Fruit fly (Drosophila melanogaster) S2 (cell line): ENCODE data around the gene Cpr97Ea.

Experiments
- CG8478 ChIP-seq: fragments of >200 bp; optimal IDR thresholded peaks from 2 replicates; lab custom pipeline; 2018
- CTCF ChIP-seq, 2 experiments: fragments of >200 bp; optimal IDR thresholded peaks; 2 replicates each; lab custom pipeline; 2018

Cpr97Ea gene

dm6 chr3R:27069810-27070625 lies 17.6 kb downstream of the Cpr97Ea start, which contains the start of gene spz:
TSS of gene spz (minus strand) at chr3R:27070070.
- TF ChIP-seq CTCF (optimal IDR thresholded peaks at IDR 0.05; lab: Kevin White, UChicago), result no peak
- no peak for TF ChIP-seq CG8478

dm6 chr3R:27069201-27069600 lies 18.4 kb downstream of the Cpr97Ea start:
- no peak for TF ChIP-seq CG8478
- TF ChIP-seq CTCF (optimal IDR thresholded peaks at IDR 0.05; lab: Kevin White, UChicago), result no peak

dm6 chr3R:27067362-27067761 lies 20.2 kb downstream of the Cpr97Ea start:
- no peak for TF ChIP-seq CG8478
- no peak for TF ChIP-seq CTCF (optimal IDR thresholded peaks at IDR 0.05; lab: Kevin White, UChicago)

- TF ChIP-seq CTCF (optimal IDR thresholded peaks at IDR 0.05; lab: Kevin White, UChicago) (no peak), CG8478 (no peak)
These were observed 22.4 kb downstream of the Cpr97Ea start, which contains the start of gene CG43935 for dm6 chr3R:27065136-27065535. TSS of gene CG43935 (plus strand) at chr3R:27065436.

dm6 chr3R:27064099-27064498 lies 23.5 kb downstream of the Cpr97Ea start, which contains the start of gene Nep5:
TSS of gene Nep5 (minus strand) at chr3R:27064199.
- TF ChIP-seq CTCF (optimal IDR thresholded peaks at IDR 0.05; lab: Kevin White, UChicago), result no peak
- no peak for TF ChIP-seq CG8478

dm6 chr3R:27061916-27062315 lies 25.7 kb downstream of the Cpr97Ea start, which contains the start of gene CG34292:
TSS of gene CG34292 (plus strand) at chr3R:27062216.
- no peak for TF ChIP-seq CG8478
- TF ChIP-seq CTCF (optimal IDR thresholded peaks at IDR 0.05; lab: Kevin White, UChicago), result no peak

- TF ChIP-seq CTCF (optimal IDR thresholded peaks at IDR 0.05; lab: Kevin White, UChicago), result no peak
- no peak for TF ChIP-seq CG8478
These were observed 31.4 kb downstream of the Cpr97Ea start for dm6 chr3R:27056152-27056551.

dm6 chr3R:27049549-27049948 lies 38.0 kb downstream of the Cpr97Ea start:
- TF ChIP-seq CTCF (optimal IDR thresholded peaks at IDR 0.05; lab: Kevin White, UChicago) (no peak), CG8478 (no peak)

- TF ChIP-seq CG8478 (no peak), CTCF (optimal IDR thresholded peaks at IDR 0.05; lab: Kevin White, UChicago) (no peak)
These were observed 38.9 kb downstream of the Cpr97Ea start, which contains the start of gene TwdlT for dm6 chr3R:27048561-27049270. TSS of gene TwdlT (plus strand) at chr3R:27049220.

dm6 chr3R:27040044-27040443 lies 47.5 kb downstream of the Cpr97Ea start:
- TF ChIP-seq CG8478 (no peak), CTCF (optimal IDR thresholded peaks at IDR 0.05; lab: Kevin White, UChicago) (no peak)

dm6 chr3R:27033935-27034334 lies 53.6 kb downstream of the Cpr97Ea start:
- TF ChIP-seq CTCF (optimal IDR thresholded peaks at IDR 0.05; lab: Kevin White, UChicago), result no peak
- TF ChIP-seq CG8478, result no peak
